Fruit fly (Drosophila melanogaster): Measurements from ENCODE around the gene CG8292.
A peak's percentile ranks its signal among the peaks of the same experiment; 100 is the strongest.

Gene CG8292

dm6 chr2L:8204366-8204765, 13.5 kb downstream of the CG8292 start:
- TF ChIP-seq cic (GFP tag; optimal IDR thresholded peaks at IDR 0.05): no peak
- TF ChIP-seq CG12768 (GFP tag; optimal IDR thresholded peaks at IDR 0.05): peak; percentile 60
- no peak for TF ChIP-seq cnc (optimal IDR thresholded peaks at IDR 0.05)

dm6 chr2L:8203748-8204147, 14.1 kb downstream of the CG8292 start:
- TF ChIP-seq toe (GFP tag; optimal IDR thresholded peaks at IDR 0.05) (no peak), CG33017 (tag; optimal IDR thresholded peaks at IDR 0.05) (peak; percentile 62)

- TF ChIP-seq CG12768 (GFP tag; optimal IDR thresholded peaks at IDR 0.05) (peak; percentile 91), ovo (GFP tag; optimal IDR thresholded peaks at IDR 0.05) (no peak), CG33017 (tag; optimal IDR thresholded peaks at IDR 0.05) (peak; percentile 20), cic (GFP tag; optimal IDR thresholded peaks at IDR 0.05) (peak; percentile 97)
Measured at dm6 chr2L:8202569-8202968, 15.2 kb downstream of the CG8292 start.

dm6 chr2L:8198757-8199156, 19.1 kb downstream of the CG8292 start, which contains the start of gene PGAP5:
TSS of gene PGAP5 (plus strand) at chr2L:8198882.
- peak; percentile 5 for TF ChIP-seq CG33017 (tag; optimal IDR thresholded peaks at IDR 0.05)
- TF ChIP-seq CG7045 (GFP tag; optimal IDR thresholded peaks at IDR 0.05): no peak
- peak; percentile 60 for TF ChIP-seq CG7101 (tag; optimal IDR thresholded peaks at IDR 0.05)
- TF ChIP-seq CG14711 (tag; optimal IDR thresholded peaks at IDR 0.05): no peak
- peak; percentile 21 for TF ChIP-seq bab1 (GFP tag; optimal IDR thresholded peaks at IDR 0.05)
- TF ChIP-seq pad (GFP tag; optimal IDR thresholded peaks at IDR 0.05): peak; percentile 51
- TF ChIP-seq tj (GFP tag; optimal IDR thresholded peaks at IDR 0.05): no peak
- no peak for TF ChIP-seq Clk (GFP tag; optimal IDR thresholded peaks at IDR 0.05)
- peak; percentile 33 for TF ChIP-seq Mnt (GFP tag; optimal IDR thresholded peaks at IDR 0.05)
- TF ChIP-seq cic (GFP tag; optimal IDR thresholded peaks at IDR 0.05): peak; percentile 50
- TF ChIP-seq CG12768 (GFP tag; optimal IDR thresholded peaks at IDR 0.05): no peak
- TF ChIP-seq toe (GFP tag; optimal IDR thresholded peaks at IDR 0.05): no peak
- TF ChIP-seq kay (GFP tag; ENCODE audit: borderline replicate concordance): no peak
- TF ChIP-seq cnc (optimal IDR thresholded peaks at IDR 0.05): no peak
- peak; percentile 61 for TF ChIP-seq CG1620 (GFP tag; optimal IDR thresholded peaks at IDR 0.05)
- no peak for TF ChIP-seq ovo (GFP tag; optimal IDR thresholded peaks at IDR 0.05)
- no peak for TF ChIP-seq CG11617 (GFP tag; optimal IDR thresholded peaks at IDR 0.05)
- TF ChIP-seq CG5204 (GFP tag; optimal IDR thresholded peaks at IDR 0.05): no peak
- TF ChIP-seq Crg-1 (GFP tag; optimal IDR thresholded peaks at IDR 0.05): peak; percentile 59
- TF ChIP-seq Hr96 (GFP tag; optimal IDR thresholded peaks at IDR 0.05): no peak

- TF ChIP-seq CG14711 (tag; optimal IDR thresholded peaks at IDR 0.05) (no peak), Crg-1 (GFP tag; optimal IDR thresholded peaks at IDR 0.05) (peak; percentile 37)
Measured at dm6 chr2L:8196757-8197530, 20.9 kb downstream of the CG8292 start, which contains the start of the genes CG8475 and CG8460. TSS of gene CG8475 (minus strand) at chr2L:8196918. TSS of gene CG8460 (plus strand) at chr2L:8197193.

- no peak for TF ChIP-seq Hr96 (GFP tag; optimal IDR thresholded peaks at IDR 0.05)
- no peak for TF ChIP-seq CG1620 (GFP tag; optimal IDR thresholded peaks at IDR 0.05)
- TF ChIP-seq CG7101 (tag; optimal IDR thresholded peaks at IDR 0.05): no peak
- no peak for TF ChIP-seq CG33017 (tag; optimal IDR thresholded peaks at IDR 0.05)
- no peak for TF ChIP-seq cic (GFP tag; optimal IDR thresholded peaks at IDR 0.05)
- no peak for TF ChIP-seq Crg-1 (GFP tag; optimal IDR thresholded peaks at IDR 0.05)
- TF ChIP-seq Mnt (GFP tag; optimal IDR thresholded peaks at IDR 0.05): no peak
- TF ChIP-seq CG11617 (GFP tag; optimal IDR thresholded peaks at IDR 0.05): no peak
Measured at dm6 chr2L:8195722-8196323, 22.0 kb downstream of the CG8292 start.

dm6 chr2L:8190681-8191080, 27.1 kb downstream of the CG8292 start, which contains the start of gene CG34134:
TSS of gene CG34134 (minus strand) at chr2L:8190781.
- TF ChIP-seq cnc (optimal IDR thresholded peaks at IDR 0.05): no peak
- no peak for TF ChIP-seq bab1 (GFP tag; optimal IDR thresholded peaks at IDR 0.05)
- no peak for TF ChIP-seq tj (GFP tag; optimal IDR thresholded peaks at IDR 0.05)
- no peak for TF ChIP-seq Mnt (GFP tag; optimal IDR thresholded peaks at IDR 0.05)
- TF ChIP-seq CG11617 (GFP tag; optimal IDR thresholded peaks at IDR 0.05): no peak
- TF ChIP-seq CG5204 (GFP tag; optimal IDR thresholded peaks at IDR 0.05): no peak
- no peak for TF ChIP-seq CG12768 (GFP tag; optimal IDR thresholded peaks at IDR 0.05)
- no peak for TF ChIP-seq cic (GFP tag; optimal IDR thresholded peaks at IDR 0.05)
- TF ChIP-seq CG33017 (tag; optimal IDR thresholded peaks at IDR 0.05): no peak
- no peak for TF ChIP-seq Crg-1 (GFP tag; optimal IDR thresholded peaks at IDR 0.05)
- TF ChIP-seq CG7101 (tag; optimal IDR thresholded peaks at IDR 0.05): no peak
- no peak for TF ChIP-seq pad (GFP tag; optimal IDR thresholded peaks at IDR 0.05)

Data from whole organism, adult.